Worm (Caenorhabditis elegans): ENCODE results near the gene M01B2.13.

DNA sequence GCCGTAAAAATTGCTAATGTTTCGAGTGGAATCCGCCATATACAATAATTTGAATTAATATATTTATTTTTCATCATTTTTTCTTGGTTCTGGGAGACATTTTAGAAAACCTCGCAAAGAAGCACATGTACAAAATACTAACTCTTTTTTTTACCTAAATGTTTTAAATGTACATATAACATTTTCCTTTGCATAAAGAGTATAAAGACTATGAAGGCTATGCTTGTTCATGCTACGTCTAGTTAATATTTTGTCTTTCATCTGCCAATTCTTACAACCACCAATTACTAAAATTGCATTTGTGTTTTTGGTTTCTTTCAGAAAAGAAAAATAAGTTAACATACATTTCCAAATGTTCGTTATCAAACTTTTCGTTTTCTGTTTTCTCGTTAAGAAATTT, 44.4 kb downstream of the M01B2.13 start, which contains the start of gene irld-25:
- TF ChIP-seq cog-1 (tag; optimal IDR thresholded peaks at IDR 0.05) (no peak), ref-1 (GFP tag; conservative IDR thresholded peaks at IDR 0.05) (no peak), flt-1 (GFP tag; IDR thresholded peaks at IDR 0.05) (no peak), ztf-23 (GFP tag; IDR thresholded peaks at IDR 0.05) (no peak), med-1 (GFP tag; optimal IDR thresholded peaks at IDR 0.05; ENCODE audit: insufficient read depth) (no peak), tab-1 (GFP tag; IDR thresholded peaks at IDR 0.05) (no peak), ztf-29 (GFP tag; IDR thresholded peaks at IDR 0.05) (no peak), T22C8.4 (GFP tag; IDR thresholded peaks at IDR 0.05) (no peak)

All from whole organism, midembryonic.